Fruit fly (Drosophila melanogaster) whole organism, wandering third instar larva: ENCODE measurements around the gene CG1113.

ENCODE experiments used
- GATAd ChIP-seq: sonication (Bioruptor generic); optimal IDR thresholded peaks from 2 replicates; lab custom pipeline; 2016; ENCODE audit warnings: missing biosample characterization, missing genetic modification characterization
- Jra ChIP-seq: sonication (Bioruptor generic); optimal IDR thresholded peaks from 2 replicates; lab custom pipeline; 2016; ENCODE audit warnings: missing biosample characterization, missing genetic modification characterization
- Mio ChIP-seq: sonication (Bioruptor generic); optimal IDR thresholded peaks from 2 replicates; lab custom pipeline; 2016; ENCODE audit warnings: missing biosample characterization, missing genetic modification characterization

DNA sequence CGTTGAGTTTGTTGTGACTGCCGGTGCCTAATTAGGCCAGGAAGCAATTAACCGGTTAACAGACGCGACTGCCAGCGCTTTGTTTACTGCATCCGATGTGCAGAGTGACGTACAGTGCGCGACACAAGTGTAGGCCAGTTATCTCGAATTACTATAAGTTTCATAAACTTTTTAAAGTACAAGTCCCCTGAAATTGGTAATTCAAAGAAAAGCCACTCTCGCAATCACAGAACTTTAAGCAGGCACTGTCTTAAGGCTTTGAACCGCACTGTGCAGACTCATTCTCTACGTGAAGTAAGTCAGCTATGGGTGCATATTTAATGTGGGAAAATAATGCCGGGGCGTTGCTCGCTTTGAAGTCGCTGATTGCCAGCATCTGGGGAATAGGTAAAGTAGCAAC lies 43.5 kb upstream of the CG1113 start:
- TF ChIP-seq GATAd (GFP tag; lab: Kevin White, UChicago): no peak
- no peak for TF ChIP-seq Mio (GFP tag; lab: Kevin White, UChicago)
- no peak for TF ChIP-seq Jra
